Fruit fly (Drosophila melanogaster): ENCODE measurements around the gene CG7289.

DNA sequence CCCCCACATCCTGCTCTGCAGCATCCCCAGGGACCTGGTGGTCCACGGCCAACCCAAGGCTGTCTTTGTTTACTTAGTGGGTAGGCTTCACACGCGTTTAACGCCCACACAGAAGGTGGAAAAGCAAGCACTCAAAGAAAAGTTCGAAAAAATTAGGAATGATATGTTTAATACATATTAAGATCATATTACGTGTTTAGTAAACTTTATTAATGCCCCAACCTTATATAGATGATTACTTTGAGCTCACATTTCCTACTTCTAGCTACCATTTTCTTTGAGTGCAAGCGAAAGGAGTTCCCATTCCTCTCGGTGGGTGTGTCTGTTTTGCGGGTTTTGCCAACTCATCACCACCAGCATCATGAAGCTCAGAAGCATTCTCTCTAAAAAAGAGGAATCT, 22.6 kb upstream of the CG7289 start:
- no peak for TF ChIP-seq CG11617 (GFP tag; optimal IDR thresholded peaks at IDR 0.05)
- TF ChIP-seq cic (GFP tag; optimal IDR thresholded peaks at IDR 0.05): no peak
- no peak for TF ChIP-seq pad (GFP tag; optimal IDR thresholded peaks at IDR 0.05)
- TF ChIP-seq CG1620 (GFP tag; optimal IDR thresholded peaks at IDR 0.05): no peak
- TF ChIP-seq CG33017 (tag; optimal IDR thresholded peaks at IDR 0.05): no peak
- TF ChIP-seq Crg-1 (GFP tag; optimal IDR thresholded peaks at IDR 0.05): no peak
- no peak for TF ChIP-seq CG12768 (GFP tag; optimal IDR thresholded peaks at IDR 0.05)
- TF ChIP-seq kay (GFP tag; ENCODE audit: borderline replicate concordance): no peak
- TF ChIP-seq CG7101 (tag; optimal IDR thresholded peaks at IDR 0.05): no peak
- TF ChIP-seq cnc (optimal IDR thresholded peaks at IDR 0.05): no peak
- no peak for TF ChIP-seq Clk (GFP tag; optimal IDR thresholded peaks at IDR 0.05)
- no peak for TF ChIP-seq CG7045 (GFP tag; optimal IDR thresholded peaks at IDR 0.05)
- no peak for TF ChIP-seq bab1 (GFP tag; optimal IDR thresholded peaks at IDR 0.05)
- no peak for TF ChIP-seq Mnt (GFP tag; optimal IDR thresholded peaks at IDR 0.05)

All from whole organism, adult.